Worm (Caenorhabditis elegans): ENCODE data around the gene rab-28.

DNA sequence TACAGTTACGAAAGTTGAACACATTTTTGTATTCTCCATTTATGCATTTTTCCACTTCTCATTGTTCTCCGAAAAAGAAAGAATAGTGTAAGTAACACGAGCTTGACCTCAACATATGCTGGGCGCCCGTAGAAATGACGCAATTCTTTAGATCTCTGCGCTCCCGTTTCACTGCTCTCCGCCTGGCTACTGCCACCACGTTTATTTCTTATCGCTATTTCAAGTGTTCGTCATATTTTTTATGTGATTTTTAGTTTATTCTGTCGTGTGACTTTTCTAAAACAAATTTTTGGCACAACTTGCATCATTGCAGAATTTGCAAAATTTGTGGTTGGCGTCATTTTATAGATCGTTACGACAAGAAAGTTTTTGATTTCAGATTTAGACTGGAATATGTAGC lies 26.9 kb downstream of the rab-28 start:
- TF ChIP-seq nhr-23 (tag; optimal IDR thresholded peaks at IDR 0.05) (no peak), nhr-11 (tag; optimal IDR thresholded peaks at IDR 0.05) (no peak), nhr-12 (tag; optimal IDR thresholded peaks at IDR 0.05) (no peak), elt-2 (tag; optimal IDR thresholded peaks at IDR 0.05) (peak; percentile 70), ztf-4 (tag; optimal IDR thresholded peaks at IDR 0.05) (no peak), ceh-16 (tag; optimal IDR thresholded peaks at IDR 0.05) (no peak), nhr-77 (tag; optimal IDR thresholded peaks at IDR 0.05) (no peak), snpc-4 (tag; optimal IDR thresholded peaks at IDR 0.05) (no peak), ceh-28 (tag; optimal IDR thresholded peaks at IDR 0.05) (no peak), nhr-237 (tag; optimal IDR thresholded peaks at IDR 0.05) (no peak), elt-1 (tag; optimal IDR thresholded peaks at IDR 0.05) (no peak), nhr-76 (tag; optimal IDR thresholded peaks at IDR 0.05) (no peak)
